Fruit fly (Drosophila melanogaster): Measurements from ENCODE around the gene CG42342.

DNA sequence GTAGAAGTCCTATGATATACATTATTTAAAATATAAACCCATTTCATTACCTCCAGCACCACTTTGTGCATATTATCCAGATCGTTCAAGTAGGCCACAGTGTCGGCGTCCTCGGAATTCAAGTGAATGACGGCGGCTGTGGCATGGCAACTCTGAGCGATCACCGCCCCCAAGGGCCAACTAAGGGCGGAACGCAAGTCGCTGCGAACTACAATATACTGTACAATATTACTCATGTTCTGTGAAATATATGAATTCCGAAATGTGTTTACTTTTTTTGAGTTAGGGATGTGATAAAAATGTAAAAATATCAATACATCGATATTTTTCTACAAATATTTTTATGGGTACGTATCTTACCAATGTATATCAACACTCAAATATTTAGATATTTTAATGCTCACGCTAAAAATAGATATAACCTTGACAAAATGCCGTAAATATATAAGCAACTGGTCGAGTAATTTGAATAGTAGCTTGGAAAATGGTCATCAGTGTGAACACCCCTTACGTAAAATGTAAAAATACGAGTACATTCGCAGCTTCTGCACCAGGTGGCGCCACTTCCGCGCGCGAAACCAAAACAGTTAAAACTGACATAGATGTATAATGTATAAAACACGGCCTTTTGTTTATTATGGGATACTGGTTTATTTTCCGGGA is 71.0 kb downstream of the CG42342 start, which contains the start of gene CG14903:
- TF ChIP-seq psq (optimal IDR thresholded peaks at IDR 0.05) (no peak), EcR (GFP tag; optimal IDR thresholded peaks at IDR 0.05) (no peak), CG8478 (optimal IDR thresholded peaks at IDR 0.05) (no peak), Dll (optimal IDR thresholded peaks at IDR 0.05) (no peak)
